Worm (Caenorhabditis elegans) whole organism, L3 larva: ENCODE data around the gene faah-5.

ENCODE experiments used
- R02D3.7 ChIP-seq: fragments of 150-350 bp; optimal IDR thresholded peaks from 2 replicates; lab custom pipeline; 2014; ENCODE audit warnings: missing biosample characterization, missing genetic modification characterization
- aly-2 ChIP-seq: fragments of 150-350 bp; optimal IDR thresholded peaks from 2 replicates; lab custom pipeline; 2014; ENCODE audit warnings: missing biosample characterization, missing genetic modification characterization
- ama-1 ChIP-seq: fragments of 150-350 bp; optimal IDR thresholded peaks from 2 replicates; lab custom pipeline; 2018
- ceh-28 ChIP-seq: fragments of 150-350 bp; optimal IDR thresholded peaks from 2 replicates; lab custom pipeline; 2014; ENCODE audit warnings: missing biosample characterization, missing genetic modification reagents, missing genetic modification characterization
- ceh-9 ChIP-seq: sonication (generic microtip); optimal IDR thresholded peaks from 2 replicates; lab custom pipeline; 2018; ENCODE audit warnings: missing biosample characterization, missing genetic modification characterization
- egl-27 ChIP-seq: sonication (generic microtip); optimal IDR thresholded peaks from 4 replicates; lab custom pipeline; 2017; ENCODE audit warnings: missing biosample characterization, missing genetic modification reagents, missing genetic modification characterization
- egl-5 ChIP-seq: fragments of 150-350 bp; optimal IDR thresholded peaks from 2 replicates; lab custom pipeline; 2017; ENCODE audit warnings: missing biosample characterization, missing genetic modification reagents, missing genetic modification characterization, inconsistent platforms
- eor-1 ChIP-seq, 2 experiments: fragments of 150-350 bp; optimal IDR thresholded peaks; 2 replicates each; lab custom pipeline; 2014 to 2018; ENCODE audit warnings: missing biosample characterization in 2 of 2, missing genetic modification characterization in 2 of 2
- fkh-2 ChIP-seq: fragments of 150-350 bp; optimal IDR thresholded peaks from 2 replicates; lab custom pipeline; 2014; ENCODE audit warnings: missing biosample characterization, missing genetic modification reagents, missing genetic modification characterization
- fos-1 ChIP-seq: fragments of 150-350 bp; optimal IDR thresholded peaks from 2 replicates; lab custom pipeline; 2014; ENCODE audit warnings: missing biosample characterization, missing genetic modification characterization
- hmg-11 ChIP-seq: sonication (generic microtip); optimal IDR thresholded peaks from 2 replicates; lab custom pipeline; 2016; ENCODE audit warnings: missing genetic modification characterization, missing compliant biosample characterization
- jun-1 ChIP-seq: fragments of 150-350 bp; optimal IDR thresholded peaks from 2 replicates; lab custom pipeline; 2014; ENCODE audit warnings: missing biosample characterization, missing genetic modification reagents, missing genetic modification characterization
- lin-15B ChIP-seq: fragments of 150-350 bp; optimal IDR thresholded peaks from 2 replicates; lab custom pipeline; 2014; ENCODE audit warnings: missing biosample characterization, missing genetic modification characterization
- lin-39 ChIP-seq: fragments of 150-350 bp; optimal IDR thresholded peaks from 2 replicates; lab custom pipeline; 2018; ENCODE audit warnings: missing biosample characterization, missing genetic modification reagents, missing genetic modification characterization
- lsy-12 ChIP-seq: sonication (generic microtip); optimal IDR thresholded peaks from 2 replicates; lab custom pipeline; 2016; ENCODE audit warnings: mild to moderate bottlenecking, missing genetic modification characterization, missing compliant biosample characterization
- mml-1 ChIP-seq: fragments of 150-350 bp; sonication (generic microtip); optimal IDR thresholded peaks from 3 replicates; lab custom pipeline; 2014; ENCODE audit warnings: missing biosample characterization, missing genetic modification characterization
- nfya-1 ChIP-seq: sonication (generic microtip); optimal IDR thresholded peaks from 2 replicates; lab custom pipeline; 2017; ENCODE audit warnings: missing genetic modification characterization, mild to moderate bottlenecking, missing compliant biosample characterization, antibody characterized with exemption, moderate library complexity; ENCODE audit not compliant: insufficient read depth
- nhr-12 ChIP-seq: fragments of 150-350 bp; optimal IDR thresholded peaks from 2 replicates; lab custom pipeline; 2014; ENCODE audit warnings: missing biosample characterization, missing genetic modification characterization
- nhr-23 ChIP-seq: fragments of 150-350 bp; optimal IDR thresholded peaks from 2 replicates; lab custom pipeline; 2014; ENCODE audit warnings: missing biosample characterization, missing genetic modification reagents, missing genetic modification characterization
- nhr-237 ChIP-seq: fragments of 150-350 bp; optimal IDR thresholded peaks from 2 replicates; lab custom pipeline; 2014; ENCODE audit warnings: missing biosample characterization, missing genetic modification characterization
- nhr-25 ChIP-seq: sonication (generic microtip); optimal IDR thresholded peaks from 2 replicates; lab custom pipeline; 2017; ENCODE audit warnings: missing biosample characterization, missing genetic modification characterization
- nhr-28 ChIP-seq: fragments of 150-350 bp; optimal IDR thresholded peaks from 2 replicates; lab custom pipeline; 2014; ENCODE audit warnings: missing biosample characterization, missing genetic modification characterization
- nhr-67 ChIP-seq: fragments of 150-350 bp; optimal IDR thresholded peaks from 2 replicates; lab custom pipeline; 2014; ENCODE audit warnings: missing biosample characterization, missing genetic modification characterization
- nhr-76 ChIP-seq: fragments of 150-350 bp; sonication (generic microtip); optimal IDR thresholded peaks from 5 replicates; lab custom pipeline; 2014; ENCODE audit warnings: missing biosample characterization, missing genetic modification characterization
- sea-2 ChIP-seq: fragments of 150-350 bp; sonication (generic microtip); optimal IDR thresholded peaks from 4 replicates; lab custom pipeline; 2014; ENCODE audit warnings: missing biosample characterization, missing genetic modification reagents, missing genetic modification characterization
- skn-1 ChIP-seq: fragments of 150-350 bp; optimal IDR thresholded peaks from 2 replicates; lab custom pipeline; 2014; ENCODE audit warnings: missing biosample characterization, missing genetic modification characterization
- tbx-2 ChIP-seq: sonication (generic microtip); optimal IDR thresholded peaks from 2 replicates; lab custom pipeline; 2016; ENCODE audit warnings: mild to moderate bottlenecking, missing genetic modification characterization, missing compliant biosample characterization
- unc-39 ChIP-seq: sonication (generic microtip); optimal IDR thresholded peaks from 4 replicates; lab custom pipeline; 2017; ENCODE audit warnings: missing biosample characterization, missing genetic modification characterization
- unc-62 ChIP-seq: fragments of 150-350 bp; sonication (generic microtip); optimal IDR thresholded peaks from 4 replicates; lab custom pipeline; 2014; ENCODE audit warnings: missing biosample characterization, missing genetic modification reagents, missing genetic modification characterization
- ztf-11 ChIP-seq: fragments of 150-350 bp; optimal IDR thresholded peaks from 2 replicates; lab custom pipeline; 2014; ENCODE audit warnings: missing biosample characterization, missing genetic modification characterization
- ztf-4 ChIP-seq: fragments of 150-350 bp; optimal IDR thresholded peaks from 2 replicates; lab custom pipeline; 2014; ENCODE audit warnings: missing biosample characterization, missing genetic modification characterization

The faah-5 gene

ce11 chrIII:11846365-11846764, 44.9 kb downstream of the faah-5 start, which contains the start of gene ntl-3:
Gene ntl-3 (minus strand): TSS chrIII:11846465.
- TF ChIP-seq egl-27 (tag; lab: Kevin White, UChicago) (no peak), nhr-237 (tag; lab: Kevin White, UChicago) (no peak), ceh-28 (no peak), ceh-9 (tag; lab: Kevin White, UChicago) (no peak), fkh-2 (no peak), tbx-2 (tag; lab: Kevin White, UChicago) (no peak)

DNA sequence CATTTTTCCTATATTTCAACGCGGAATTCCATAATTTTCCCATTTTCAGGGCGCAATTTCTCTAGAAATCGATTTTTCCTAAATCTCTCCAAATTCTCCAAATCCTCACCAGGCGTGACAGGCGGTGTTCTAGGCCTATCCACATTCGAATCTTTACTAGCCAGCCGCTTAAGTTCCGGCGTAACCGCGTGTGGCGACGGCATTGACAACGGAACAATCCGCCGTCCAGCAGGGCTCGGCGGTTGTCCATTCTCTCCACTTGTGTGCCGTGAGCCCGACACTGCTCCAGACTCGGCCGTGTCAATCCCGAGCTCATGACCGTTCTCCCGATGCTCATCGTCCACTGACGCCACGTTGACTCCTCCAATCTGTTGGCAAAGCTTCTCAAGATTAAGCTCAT, 48.2 kb downstream of the faah-5 start:
- no peak for TF ChIP-seq egl-5 (tag; lab: Kevin White, UChicago)
- no peak for TF ChIP-seq ztf-4 (tag; lab: Kevin White, UChicago)
- TF ChIP-seq nhr-237 (tag; lab: Kevin White, UChicago), result no peak
- TF ChIP-seq aly-2, result no peak
- no peak for TF ChIP-seq ama-1 (lab: Kevin White, UChicago)
- no peak for TF ChIP-seq nhr-12 (tag; lab: Kevin White, UChicago)
- TF ChIP-seq mml-1 (tag; lab: Kevin White, UChicago), result no peak
- no peak for TF ChIP-seq lsy-12 (tag; lab: Kevin White, UChicago)
- no peak for TF ChIP-seq lin-15B (tag; lab: Kevin White, UChicago)
- TF ChIP-seq ztf-11, result no peak
- no peak for TF ChIP-seq lin-39 (tag; lab: Kevin White, UChicago)
- TF ChIP-seq nhr-23 (tag; lab: Kevin White, UChicago), result no peak
- TF ChIP-seq fos-1 (tag; lab: Kevin White, UChicago), result no peak
- TF ChIP-seq R02D3.7 (tag; lab: Kevin White, UChicago), result no peak

DNA sequence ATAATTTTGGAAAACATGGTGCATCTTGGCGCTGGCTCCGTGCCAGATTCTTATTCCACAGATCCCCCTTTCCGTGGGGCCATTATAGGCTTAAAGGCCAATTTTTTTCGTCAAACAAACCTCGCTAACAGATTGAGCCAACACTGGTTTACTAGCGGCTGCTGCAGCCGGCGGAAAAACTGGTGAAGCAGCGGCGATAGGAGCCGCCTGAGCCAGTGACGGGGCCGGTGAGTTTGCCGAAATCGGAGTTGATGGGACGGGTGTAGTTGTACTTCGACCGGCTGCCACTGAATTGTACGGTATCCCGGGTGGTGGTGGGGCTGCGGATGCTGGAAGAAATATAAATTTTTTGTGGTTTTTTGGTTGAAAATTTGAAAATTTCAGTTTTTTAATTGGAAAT, 49.5 kb downstream of the faah-5 start:
- TF ChIP-seq aly-2 (no peak), nhr-12 (tag; lab: Kevin White, UChicago) (no peak), egl-5 (tag; lab: Kevin White, UChicago) (no peak), jun-1 (tag; lab: Kevin White, UChicago) (no peak), ceh-9 (tag; lab: Kevin White, UChicago) (no peak), mml-1 (tag; lab: Kevin White, UChicago) (no peak), fkh-2 (no peak), lsy-12 (tag; lab: Kevin White, UChicago) (no peak), sea-2 (no peak), nhr-76 (tag; lab: Kevin White, UChicago) (no peak)

DNA sequence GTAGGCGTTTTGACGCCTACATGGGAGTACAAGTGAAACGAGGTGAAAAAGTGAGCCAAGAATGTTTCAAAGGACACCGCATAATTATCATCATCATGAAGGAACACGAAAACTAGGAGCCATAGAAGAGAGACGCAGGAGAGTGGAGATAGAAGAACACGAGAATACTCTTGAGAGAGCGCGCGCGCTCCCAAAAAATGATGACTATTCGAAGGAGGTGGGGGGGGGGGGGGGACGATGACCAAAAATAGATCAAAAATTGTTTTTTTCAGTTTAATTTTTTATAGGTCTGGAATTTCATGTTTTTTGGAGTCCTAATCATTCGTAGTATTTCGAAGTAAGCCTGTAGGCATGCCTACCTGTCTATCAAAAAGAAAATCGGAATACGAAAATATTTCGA, 54.5 kb downstream of the faah-5 start:
- TF ChIP-seq unc-62 (GFP tag; lab: Kevin White, UChicago) (no peak), eor-1 (tag; optimal IDR thresholded peaks at IDR 0.05; lab: Kevin White, UChicago) (no peak), mml-1 (tag; lab: Kevin White, UChicago) (no peak), unc-39 (tag; lab: Kevin White, UChicago) (no peak), nfya-1 (tag; lab: Kevin White, UChicago) (peak; percentile 21), jun-1 (tag; lab: Kevin White, UChicago) (no peak), nhr-25 (tag; lab: Kevin White, UChicago) (no peak), hmg-11 (peak; percentile 8), skn-1 (tag; lab: Kevin White, UChicago) (peak; percentile 92), nhr-28 (tag; lab: Kevin White, UChicago) (no peak), nhr-237 (tag; lab: Kevin White, UChicago) (no peak), nhr-67 (no peak), lin-15B (tag; lab: Kevin White, UChicago) (no peak)
